Worm (Caenorhabditis elegans) whole organism, L4 larva: ENCODE results near the gene oef-1.

Source experiments
- D1046.2 ChIP-seq: fragments of 200-800 bp; sonication (Bioruptor generic); IDR thresholded peaks from 2 replicates; pipeline ENCODE4 v1.3.6; 2022; ENCODE audit warnings: missing genetic modification characterization, missing compliant biosample characterization
- F10B5.3 ChIP-seq: sonication (generic microtip); optimal IDR thresholded peaks from 2 replicates; lab custom pipeline; 2016; ENCODE audit warnings: mild to moderate bottlenecking, missing genetic modification characterization, missing compliant biosample characterization
- F44E2.7 ChIP-seq: fragments of 200-800 bp; sonication (Bioruptor generic); IDR thresholded peaks from 2 replicates; pipeline ENCODE4 v2.1.2; 2022; ENCODE audit warnings: missing genetic modification characterization, missing compliant biosample characterization
- F49E8.2 ChIP-seq: sonication (generic microtip); optimal IDR thresholded peaks from 2 replicates; lab custom pipeline; 2016; ENCODE audit warnings: missing compliant biosample characterization, mild to moderate bottlenecking, missing genetic modification characterization, borderline replicate concordance
- R02D3.7 ChIP-seq: fragments of 150-350 bp; sonication (generic microtip); optimal IDR thresholded peaks from 3 replicates; lab custom pipeline; 2014; ENCODE audit warnings: missing biosample characterization, missing genetic modification characterization
- T20F7.1 ChIP-seq: fragments of 200-800 bp; sonication (Bioruptor generic); optimal IDR thresholded peaks from 2 replicates; lab custom pipeline; 2018; ENCODE audit warnings: mild to moderate bottlenecking, missing genetic modification characterization, missing compliant biosample characterization
- T26A8.4 ChIP-seq: fragments of 200-800 bp; sonication (Bioruptor generic); IDR thresholded peaks from 2 replicates; pipeline ENCODE4 v1.3.6; 2022; ENCODE audit warnings: missing genetic modification characterization, missing compliant biosample characterization
- Y48G9A.11 ChIP-seq: fragments of 200-800 bp; sonication (Bioruptor generic); IDR thresholded peaks from 2 replicates; pipeline ENCODE4 v1.3.6; 2022; ENCODE audit warnings: missing genetic modification reagents, missing genetic modification characterization, missing compliant biosample characterization
- Y5F2A.4 ChIP-seq: fragments of 200-800 bp; sonication (Bioruptor generic); optimal IDR thresholded peaks from 2 replicates; lab custom pipeline; 2018; ENCODE audit warnings: mild to moderate bottlenecking, missing genetic modification characterization, missing compliant biosample characterization
- Y75B8A.6 ChIP-seq: fragments of 200-800 bp; sonication (Bioruptor generic); IDR thresholded peaks from 2 replicates; pipeline ENCODE4 v1.3.6; 2022; ENCODE audit warnings: missing genetic modification reagents, missing genetic modification characterization, missing compliant biosample characterization
- ZK546.5 ChIP-seq, 2 experiments: sonication (generic microtip); optimal IDR thresholded peaks; 2 replicates each; lab custom pipeline; 2017; ENCODE audit warnings: missing biosample characterization in 2 of 2, missing genetic modification characterization in 2 of 2
- ama-1 ChIP-seq: fragments of 150-350 bp; optimal IDR thresholded peaks from 2 replicates; lab custom pipeline; 2014; ENCODE audit warnings: inconsistent platforms, mixed read lengths
- arid-1 ChIP-seq: fragments of 200-800 bp; sonication (Bioruptor generic); conservative IDR thresholded peaks from 2 replicates; pipeline ENCODE4 v1.3.6; 2022; ENCODE audit warnings: missing genetic modification reagents, missing genetic modification characterization, missing compliant biosample characterization
- ceh-20 ChIP-seq: fragments of 200-800 bp; sonication (Bioruptor generic); IDR thresholded peaks from 2 replicates; pipeline ENCODE4 v1.3.6; 2022; ENCODE audit warnings: missing genetic modification reagents, missing genetic modification characterization, missing compliant biosample characterization
- ces-1 ChIP-seq: fragments of 150-350 bp; sonication (generic microtip); optimal IDR thresholded peaks from 4 replicates; lab custom pipeline; 2014; ENCODE audit warnings: missing biosample characterization, missing genetic modification reagents, missing genetic modification characterization
- daf-16 ChIP-seq, 3 experiments: sonication (generic microtip); optimal IDR thresholded peaks; 2 replicates each; lab custom pipeline; 2016 to 2017; ENCODE audit warnings: missing genetic modification characterization in 3 of 3, missing genetic modification reagents in 3 of 3, mild to moderate bottlenecking in 2 of 3, missing compliant biosample characterization in 2 of 3, missing biosample characterization in 1 of 3, moderate library complexity in 1 of 3
- daf-19 ChIP-seq: fragments of 200-800 bp; sonication (Bioruptor generic); conservative IDR thresholded peaks from 2 replicates; pipeline ENCODE4 v1.3.6; 2022; ENCODE audit warnings: missing genetic modification characterization, missing compliant biosample characterization
- daf-8 ChIP-seq: fragments of 200-800 bp; sonication (Bioruptor generic); IDR thresholded peaks from 2 replicates; pipeline ENCODE4 v1.3.6; 2022; ENCODE audit warnings: missing genetic modification characterization, missing compliant biosample characterization
- dmd-6 ChIP-seq: fragments of 200-800 bp; sonication (Bioruptor generic); IDR thresholded peaks from 2 replicates; pipeline ENCODE4 v1.3.6; 2022; ENCODE audit warnings: missing genetic modification reagents, missing genetic modification characterization, missing compliant biosample characterization
- dpl-1 ChIP-seq: fragments of 150-350 bp; optimal IDR thresholded peaks from 2 replicates; lab custom pipeline; 2014; ENCODE audit warnings: missing biosample characterization, missing genetic modification reagents, missing genetic modification characterization
- duxl-1 ChIP-seq: sonication (generic microtip); optimal IDR thresholded peaks from 2 replicates; lab custom pipeline; 2016; ENCODE audit warnings: mild to moderate bottlenecking, missing genetic modification characterization, moderate library complexity, missing compliant biosample characterization; ENCODE audit not compliant: poor library complexity
- dve-1 ChIP-seq: sonication (generic microtip); optimal IDR thresholded peaks from 2 replicates; lab custom pipeline; 2017; ENCODE audit warnings: antibody characterized with exemption, mild to moderate bottlenecking, missing genetic modification characterization, missing compliant biosample characterization; ENCODE audit not compliant: insufficient read depth
- egl-27 ChIP-seq: sonication (generic microtip); optimal IDR thresholded peaks from 3 replicates; lab custom pipeline; 2017; ENCODE audit warnings: missing biosample characterization, missing genetic modification reagents, missing genetic modification characterization
- fkh-10 ChIP-seq: fragments of 150-350 bp; optimal IDR thresholded peaks from 2 replicates; lab custom pipeline; 2014; ENCODE audit warnings: missing biosample characterization, missing genetic modification reagents, missing genetic modification characterization
- fos-1 ChIP-seq: fragments of 150-350 bp; optimal IDR thresholded peaks from 2 replicates; lab custom pipeline; 2014; ENCODE audit warnings: missing biosample characterization, missing genetic modification characterization
- hlh-30 ChIP-seq: sonication (generic microtip); optimal IDR thresholded peaks from 2 replicates; lab custom pipeline; 2017; ENCODE audit warnings: antibody characterized with exemption, mild to moderate bottlenecking, missing genetic modification characterization, missing compliant biosample characterization; ENCODE audit not compliant: insufficient read depth
- jun-1 ChIP-seq: fragments of 150-350 bp; optimal IDR thresholded peaks from 2 replicates; lab custom pipeline; 2014; ENCODE audit warnings: missing biosample characterization, missing genetic modification reagents, missing genetic modification characterization
- lin-1 ChIP-seq: fragments of 200-800 bp; sonication (Bioruptor generic); IDR thresholded peaks from 2 replicates; pipeline ENCODE4 v1.3.6; 2022; ENCODE audit warnings: missing genetic modification reagents, missing genetic modification characterization, missing compliant biosample characterization
- lin-29 ChIP-seq: fragments of 200-800 bp; sonication (Bioruptor generic); IDR thresholded peaks from 2 replicates; pipeline ENCODE4 v1.3.6; 2022; ENCODE audit warnings: missing genetic modification reagents, missing genetic modification characterization, missing compliant biosample characterization
- lin-39 ChIP-seq: fragments of 150-350 bp; optimal IDR thresholded peaks from 2 replicates; lab custom pipeline; 2014; ENCODE audit warnings: missing biosample characterization, missing genetic modification reagents, missing genetic modification characterization
- madf-5 ChIP-seq, 2 experiments: fragments of 200-800 bp; sonication (Bioruptor generic); IDR thresholded peaks; 2 replicates each; pipeline ENCODE4 v1.3.6; 2022; ENCODE audit warnings: missing compliant biosample characterization in 2 of 2, missing genetic modification characterization in 2 of 2
- madf-9 ChIP-seq: fragments of 200-800 bp; sonication (Bioruptor generic); conservative IDR thresholded peaks from 2 replicates; pipeline ENCODE4 v1.3.6; 2022; ENCODE audit warnings: missing genetic modification reagents, missing genetic modification characterization, missing compliant biosample characterization
- mep-1 ChIP-seq: fragments of 150-350 bp; sonication (generic microtip); optimal IDR thresholded peaks from 3 replicates; lab custom pipeline; 2014; ENCODE audit warnings: missing biosample characterization, missing genetic modification characterization
- mes-2 ChIP-seq: sonication (generic microtip); optimal IDR thresholded peaks from 2 replicates; lab custom pipeline; 2016; ENCODE audit warnings: missing genotype, mild to moderate bottlenecking, missing genetic modification characterization, missing compliant biosample characterization; ENCODE audit not compliant: poor library complexity, severe bottlenecking
- nhr-10 ChIP-seq: fragments of 150-350 bp; optimal IDR thresholded peaks from 2 replicates; lab custom pipeline; 2014; ENCODE audit warnings: missing biosample characterization, missing genetic modification characterization
- nhr-102 ChIP-seq: sonication (generic microtip); optimal IDR thresholded peaks from 2 replicates; lab custom pipeline; 2016; ENCODE audit warnings: mild to moderate bottlenecking, missing genetic modification characterization, moderate library complexity, missing compliant biosample characterization
- nhr-237 ChIP-seq: sonication (generic microtip); optimal IDR thresholded peaks from 2 replicates; lab custom pipeline; 2017; ENCODE audit warnings: missing biosample characterization, missing genetic modification characterization
- nhr-25 ChIP-seq: sonication (generic microtip); optimal IDR thresholded peaks from 2 replicates; lab custom pipeline; 2017; ENCODE audit warnings: missing genetic modification characterization, mild to moderate bottlenecking, missing compliant biosample characterization, antibody characterized with exemption, moderate library complexity, borderline replicate concordance; ENCODE audit not compliant: insufficient read depth
- php-3 ChIP-seq: fragments of 200-800 bp; sonication (Bioruptor generic); IDR thresholded peaks from 2 replicates; pipeline ENCODE4 v1.3.6; 2022; ENCODE audit warnings: missing genetic modification reagents, missing genetic modification characterization, missing compliant biosample characterization
- pqm-1 ChIP-seq: sonication (generic microtip); optimal IDR thresholded peaks from 2 replicates; lab custom pipeline; 2017; ENCODE audit warnings: missing biosample characterization, missing genetic modification characterization
- rbr-2 ChIP-seq: sonication (generic microtip); optimal IDR thresholded peaks from 2 replicates; lab custom pipeline; 2016; ENCODE audit warnings: missing genotype, missing genetic modification characterization, missing compliant biosample characterization
- sdz-12 ChIP-seq: fragments of 200-800 bp; sonication (Bioruptor generic); optimal IDR thresholded peaks from 2 replicates; lab custom pipeline; 2018; ENCODE audit warnings: mild to moderate bottlenecking, missing genetic modification characterization, missing compliant biosample characterization
- snpc-4 ChIP-seq: fragments of 150-350 bp; optimal IDR thresholded peaks from 2 replicates; lab custom pipeline; 2014; ENCODE audit warnings: missing biosample characterization, missing genetic modification characterization
- spr-1 ChIP-seq: sonication (generic microtip); optimal IDR thresholded peaks from 2 replicates; lab custom pipeline; 2016; ENCODE audit warnings: mild to moderate bottlenecking, missing genetic modification characterization, missing compliant biosample characterization
- unc-62 ChIP-seq, 3 experiments: fragments of 150-350 bp in 1 of 3; sonication (generic microtip); optimal IDR thresholded peaks in 2 of 3; peaks in 1 of 3; 1 replicate in 1 of 3; 2 replicates in 2 of 3; lab custom pipeline; 2014 to 2017; ENCODE audit warnings: missing biosample characterization in 3 of 3, missing genetic modification characterization in 3 of 3, missing genetic modification reagents in 3 of 3, missing genotype in 1 of 3
- zag-1 ChIP-seq: fragments of 150-350 bp; optimal IDR thresholded peaks from 2 replicates; lab custom pipeline; 2014; ENCODE audit warnings: missing biosample characterization, missing genetic modification characterization
- zfp-2 ChIP-seq: sonication (generic microtip); optimal IDR thresholded peaks from 2 replicates; lab custom pipeline; 2016; ENCODE audit warnings: mild to moderate bottlenecking, missing genetic modification characterization, missing compliant biosample characterization
- zfp-3 ChIP-seq: fragments of 200-800 bp; sonication (Bioruptor generic); conservative IDR thresholded peaks from 2 replicates; pipeline ENCODE4 v1.3.6; 2022; ENCODE audit warnings: missing genetic modification reagents, missing genetic modification characterization, missing compliant biosample characterization
- zip-11 ChIP-seq: fragments of 200-800 bp; sonication (Bioruptor generic); IDR thresholded peaks from 2 replicates; pipeline ENCODE4 v1.3.6; 2022; ENCODE audit warnings: missing genetic modification characterization, missing compliant biosample characterization
- ztf-7 ChIP-seq: fragments of 150-350 bp; optimal IDR thresholded peaks from 2 replicates; lab custom pipeline; 2014; ENCODE audit warnings: missing biosample characterization, missing genetic modification characterization

The oef-1 gene

ce11 chrIV:7550445-7550844, 2.2 kb downstream of the oef-1 start, which contains the start of gene pam-1 (continued):
- TF ChIP-seq egl-27 (tag; lab: Kevin White, UChicago) (no peak), madf-9 (GFP tag; lab: Robert Waterston, UW) (no peak), R02D3.7 (tag; lab: Kevin White, UChicago) (no peak), rbr-2 (no peak), Y48G9A.11 (no peak), zfp-2 (no peak), php-3 (GFP tag; lab: Robert Waterston, UW) (0 out of 2 replicates have a peak, but pooled peaks have one; percentile 29), Y5F2A.4 (no peak), lin-29 (GFP tag; lab: Robert Waterston, UW) (no peak), snpc-4 (no peak), dmd-6 (GFP tag; lab: Robert Waterston, UW) (peak; percentile 25; the same call in 1 of the 2 replicates), hlh-30 (no peak), unc-62 (GFP tag; optimal IDR thresholded peaks at IDR 0.05 in 1 of 2; lab: Kevin White, UChicago) (no peak), unc-62 (tag; optimal IDR thresholded peaks at IDR 0.05; lab: Kevin White, UChicago) (no peak), zag-1 (tag; lab: Kevin White, UChicago) (no peak), ces-1 (no peak), F49E8.2 (tag; lab: Kevin White, UChicago) (peak; percentile 49), arid-1 (GFP tag; lab: Robert Waterston, UW) (no peak), nhr-10 (no peak), ztf-7 (tag; lab: Kevin White, UChicago) (no peak), dpl-1 (no peak), Y75B8A.6 (GFP tag; lab: Robert Waterston, UW) (no peak), mes-2 (tag; lab: Kevin White, UChicago) (no peak), D1046.2 (GFP tag; lab: Robert Waterston, UW) (no peak), nhr-237 (tag; lab: Kevin White, UChicago) (no peak), dve-1 (tag; lab: Kevin White, UChicago) (peak; percentile 43), zip-11 (no peak), ama-1 (no peak), lin-1 (no peak), ZK546.5 (tag; optimal IDR thresholded peaks at IDR 0.05; lab: Kevin White, UChicago) (no peak), duxl-1 (tag; lab: Kevin White, UChicago) (no peak), fkh-10 (GFP tag; lab: Kevin White, UChicago) (no peak), daf-19 (GFP tag; lab: Robert Waterston, UW) (no peak)

ce11 chrIV:7551254-7551653, 3.0 kb downstream of the oef-1 start:
- TF ChIP-seq mep-1 (tag; lab: Kevin White, UChicago) (no peak), T20F7.1 (peak; percentile 30), dve-1 (tag; lab: Kevin White, UChicago) (no peak), zip-11 (no peak), ceh-20 (no peak), daf-16 (GFP tag; optimal IDR thresholded peaks at IDR 0.05; lab: Kevin White, UChicago) (no peak), daf-16 (tag; optimal IDR thresholded peaks at IDR 0.05; lab: Kevin White, UChicago) (peak; percentile 30), nhr-25 (tag; lab: Kevin White, UChicago) (no peak), spr-1 (tag; lab: Kevin White, UChicago) (no peak), ama-1 (no peak), Y5F2A.4 (no peak), Y48G9A.11 (no peak), snpc-4 (no peak), fos-1 (tag; lab: Kevin White, UChicago) (no peak), F44E2.7 (no peak), sdz-12 (GFP tag; lab: Kevin White, UChicago) (no peak), T26A8.4 (GFP tag; lab: Robert Waterston, UW) (no peak), pqm-1 (tag; lab: Kevin White, UChicago) (no peak), nhr-102 (tag; lab: Kevin White, UChicago) (no peak), F10B5.3 (tag; lab: Kevin White, UChicago) (no peak), duxl-1 (tag; lab: Kevin White, UChicago) (no peak), daf-8 (no peak), zfp-3 (GFP tag; lab: Robert Waterston, UW) (0 out of 2 replicates have a peak, but pooled peaks have one; percentile 24), lin-39 (tag; lab: Kevin White, UChicago) (no peak), madf-5 (GFP tag; IDR thresholded peaks at IDR 0.05; lab: Robert Waterston, UW) (no peak), jun-1 (tag; lab: Kevin White, UChicago) (no peak)
